Fruit fly (Drosophila melanogaster) S2 (cell line): ENCODE measurements around the gene Gr63a.

Source experiments
- CG8478 ChIP-seq: fragments of >200 bp; optimal IDR thresholded peaks from 2 replicates; lab custom pipeline; 2018
- CTCF ChIP-seq, 2 experiments: fragments of >200 bp; optimal IDR thresholded peaks; 2 replicates each; lab custom pipeline; 2018

dm6 chr3L:3873094-3873493, 23.3 kb downstream of the Gr63a start:
- TF ChIP-seq CG8478 (lab: Kevin White, UChicago) (no peak), CTCF (optimal IDR thresholded peaks at IDR 0.05; lab: Kevin White, UChicago) (no peak)
